Fruit fly (Drosophila melanogaster) whole organism, embryonic: ENCODE results near the gene CG6290.

Experiments
- CG11093 ChIP-seq: fragments of 200-800 bp; sonication (Bioruptor generic); IDR thresholded peaks from 3 replicates; pipeline ENCODE4 v1.3.6; 2022; ENCODE audit warnings: missing biosample characterization, missing genetic modification characterization
- CG12104 ChIP-seq: fragments of 200-800 bp; sonication (Bioruptor generic); optimal IDR thresholded peaks from 3 replicates; lab custom pipeline; 2016; ENCODE audit warnings: missing biosample characterization, missing genetic modification characterization
- CG14050 ChIP-seq: fragments of 200-800 bp; sonication (Bioruptor generic); IDR thresholded peaks from 3 replicates; pipeline ENCODE4 v1.3.6; 2022; ENCODE audit warnings: missing biosample characterization, missing genetic modification characterization
- CG14667 ChIP-seq: fragments of 200-800 bp; sonication (Bioruptor generic); IDR thresholded peaks from 2 replicates; pipeline ENCODE4 v1.3.6; 2022; ENCODE audit warnings: missing biosample characterization, missing genetic modification characterization
- CG1529 ChIP-seq: fragments of 200-800 bp; sonication (Bioruptor generic); optimal IDR thresholded peaks from 3 replicates; lab custom pipeline; 2018; ENCODE audit warnings: missing biosample characterization, missing genetic modification characterization
- CG15514 ChIP-seq: fragments of 200-800 bp; sonication (Bioruptor generic); optimal IDR thresholded peaks from 3 replicates; lab custom pipeline; 2017; ENCODE audit warnings: missing biosample characterization, missing genetic modification characterization, mild to moderate bottlenecking, moderate library complexity, missing genetic modification reagents
- CG16815 ChIP-seq: fragments of 200-800 bp; sonication (Bioruptor generic); optimal IDR thresholded peaks from 3 replicates; lab custom pipeline; 2017; ENCODE audit warnings: missing biosample characterization, mild to moderate bottlenecking, missing genetic modification characterization
- CG16863 ChIP-seq: fragments of 200-800 bp; sonication (Bioruptor generic); optimal IDR thresholded peaks from 3 replicates; lab custom pipeline; 2016; ENCODE audit warnings: missing biosample characterization, missing genetic modification characterization
- CG3065 ChIP-seq: fragments of 200-800 bp; sonication (Bioruptor generic); optimal IDR thresholded peaks from 2 replicates; lab custom pipeline; 2016; ENCODE audit warnings: missing biosample characterization, missing genetic modification characterization
- CG31365 ChIP-seq: fragments of 200-800 bp; sonication (Bioruptor generic); optimal IDR thresholded peaks from 2 replicates; lab custom pipeline; 2018; ENCODE audit warnings: missing biosample characterization, mild to moderate bottlenecking, missing genetic modification characterization
- CG34376 ChIP-seq: fragments of 200-800 bp; sonication (Bioruptor generic); optimal IDR thresholded peaks from 2 replicates; lab custom pipeline; 2018; ENCODE audit warnings: missing biosample characterization, mild to moderate bottlenecking, missing genetic modification characterization
- CG4820 ChIP-seq: fragments of 200-800 bp; sonication (Bioruptor generic); optimal IDR thresholded peaks from 3 replicates; lab custom pipeline; 2016; ENCODE audit warnings: missing biosample characterization, missing genetic modification characterization
- CG5953 ChIP-seq: fragments of 200-800 bp; sonication (Bioruptor generic); IDR thresholded peaks from 2 replicates; pipeline ENCODE4 v1.3.6; 2022; ENCODE audit warnings: missing biosample characterization, missing genetic modification characterization
- CG6791 ChIP-seq: fragments of 200-800 bp; sonication (Bioruptor generic); IDR thresholded peaks from 3 replicates; pipeline ENCODE4 v1.3.6; 2022; ENCODE audit warnings: missing biosample characterization, missing genetic modification characterization; ENCODE audit not compliant: partially characterized antibody
- CG7786 ChIP-seq: fragments of 200-800 bp; sonication (Bioruptor generic); optimal IDR thresholded peaks from 2 replicates; lab custom pipeline; 2016; ENCODE audit warnings: missing biosample characterization, missing genetic modification characterization
- CG8359 ChIP-seq: fragments of 200-800 bp; sonication (Bioruptor generic); optimal IDR thresholded peaks from 2 replicates; lab custom pipeline; 2017; ENCODE audit warnings: missing biosample characterization, mild to moderate bottlenecking, missing genetic modification characterization, borderline replicate concordance
- CG9609 ChIP-seq: fragments of 200-800 bp; sonication (Bioruptor generic); optimal IDR thresholded peaks from 3 replicates; lab custom pipeline; 2016; ENCODE audit warnings: missing biosample characterization, missing genetic modification characterization
- D19B ChIP-seq: fragments of 200-800 bp; sonication (Bioruptor generic); optimal IDR thresholded peaks from 2 replicates; lab custom pipeline; 2017; ENCODE audit warnings: missing biosample characterization, mild to moderate bottlenecking, missing genetic modification characterization
- Doc3 ChIP-seq: fragments of 200-800 bp; sonication (Bioruptor generic); IDR thresholded peaks from 3 replicates; pipeline ENCODE4 v1.3.6; 2022; ENCODE audit warnings: missing biosample characterization, missing genetic modification characterization; ENCODE audit not compliant: partially characterized antibody
- Drgx ChIP-seq: fragments of 200-800 bp; sonication (Bioruptor generic); IDR thresholded peaks from 2 replicates; pipeline ENCODE4 v1.3.6; 2022; ENCODE audit warnings: missing biosample characterization, missing genetic modification characterization
- E2f1 ChIP-seq: fragments of 200-800 bp; sonication (Bioruptor generic); IDR thresholded peaks from 2 replicates; pipeline ENCODE4 v1.3.6; 2022; ENCODE audit warnings: missing biosample characterization, missing genetic modification characterization
- Ets65A ChIP-seq: fragments of 200-800 bp; sonication (Bioruptor generic); peaks from one replicate; lab custom pipeline; 2016; ENCODE audit warnings: missing biosample characterization, missing genetic modification characterization
- GATAe ChIP-seq: fragments of 200-800 bp; sonication (Bioruptor generic); conservative IDR thresholded peaks from 2 replicates; pipeline ENCODE4 v1.3.6; 2022; ENCODE audit warnings: missing biosample characterization, missing genetic modification characterization
- HLH54F ChIP-seq: fragments of 200-800 bp; sonication (Bioruptor generic); optimal IDR thresholded peaks from 3 replicates; lab custom pipeline; 2016; ENCODE audit warnings: missing biosample characterization, missing genetic modification characterization
- Hand ChIP-seq: fragments of 200-800 bp; sonication (Bioruptor generic); optimal IDR thresholded peaks from 2 replicates; lab custom pipeline; 2017; ENCODE audit warnings: mild to moderate bottlenecking, missing biosample characterization, missing genetic modification reagents, missing genetic modification characterization
- Hr78 ChIP-seq, 2 experiments: fragments of 200-800 bp in 1 of 2; fragments of >200 bp in 1 of 2; sonication (Bioruptor generic) in 1 of 2; optimal IDR thresholded peaks; 2 replicates each; lab custom pipeline; 2017 to 2019; ENCODE audit warnings: missing biosample characterization in 2 of 2, missing genetic modification characterization in 2 of 2, mild to moderate bottlenecking in 1 of 2, moderate library complexity in 1 of 2
- Meics ChIP-seq: fragments of 200-800 bp; sonication (Bioruptor generic); optimal IDR thresholded peaks from 2 replicates; lab custom pipeline; 2017; ENCODE audit warnings: missing biosample characterization, mild to moderate bottlenecking, missing genetic modification characterization
- Nf-YC ChIP-seq: fragments of 200-800 bp; optimal IDR thresholded peaks from 3 replicates; lab custom pipeline; 2019; ENCODE audit warnings: missing biosample characterization, mild to moderate bottlenecking, missing genetic modification characterization, moderate library complexity
- Pdp1 ChIP-seq, 2 experiments: fragments of 200-800 bp; sonication (Bioruptor generic); optimal IDR thresholded peaks; 3 replicates each; lab custom pipeline; 2016; ENCODE audit warnings: missing biosample characterization in 2 of 2, missing genetic modification characterization in 2 of 2, mild to moderate bottlenecking in 1 of 2, moderate library complexity in 1 of 2
- Vsx1 ChIP-seq: fragments of 200-800 bp; sonication (Bioruptor generic); optimal IDR thresholded peaks from 2 replicates; lab custom pipeline; 2017; ENCODE audit warnings: missing biosample characterization, mild to moderate bottlenecking, missing genetic modification characterization, missing genetic modification reagents
- ab ChIP-seq: fragments of 200-800 bp; sonication (Bioruptor generic); optimal IDR thresholded peaks from 2 replicates; lab custom pipeline; 2016; ENCODE audit warnings: missing biosample characterization, missing genetic modification characterization
- al ChIP-seq: fragments of 200-800 bp; sonication (Bioruptor generic); IDR thresholded peaks from 2 replicates; pipeline ENCODE4 v1.3.6; 2022; ENCODE audit warnings: missing biosample characterization, missing genetic modification characterization
- bsh ChIP-seq, 2 experiments: fragments of 200-800 bp; sonication (Bioruptor generic); optimal IDR thresholded peaks; 2 replicates each; lab custom pipeline; 2017 to 2018; ENCODE audit warnings: mild to moderate bottlenecking in 2 of 2, missing biosample characterization in 2 of 2, missing genetic modification characterization in 2 of 2, moderate library complexity in 1 of 2
- dati ChIP-seq: fragments of 200-800 bp; sonication (Bioruptor generic); IDR thresholded peaks from 2 replicates; pipeline ENCODE4 v1.3.6; 2022; ENCODE audit warnings: missing biosample characterization, missing genetic modification characterization
- hbn ChIP-seq: fragments of 200-800 bp; sonication (Bioruptor generic); IDR thresholded peaks from 2 replicates; pipeline ENCODE4 v1.3.6; 2022; ENCODE audit warnings: missing biosample characterization, missing genetic modification characterization; ENCODE audit not compliant: partially characterized antibody
- jumu ChIP-seq: fragments of 200-800 bp; sonication (Bioruptor generic); optimal IDR thresholded peaks from 3 replicates; lab custom pipeline; 2016; ENCODE audit warnings: missing biosample characterization, missing genetic modification characterization
- knrl ChIP-seq: fragments of 200-800 bp; sonication (Bioruptor generic); IDR thresholded peaks from 3 replicates; pipeline ENCODE4 v1.3.6; 2022; ENCODE audit warnings: missing biosample characterization, missing genetic modification characterization; ENCODE audit not compliant: partially characterized antibody
- lbe ChIP-seq: fragments of 200-800 bp; sonication (Bioruptor generic); optimal IDR thresholded peaks from 2 replicates; lab custom pipeline; 2016; ENCODE audit warnings: missing biosample characterization, mild to moderate bottlenecking, missing genetic modification characterization
- nom ChIP-seq: fragments of 200-800 bp; sonication (Bioruptor generic); optimal IDR thresholded peaks from 2 replicates; lab custom pipeline; 2017; ENCODE audit warnings: missing biosample characterization, missing genetic modification characterization, mild to moderate bottlenecking, moderate library complexity, missing genetic modification reagents
- pnt ChIP-seq: fragments of 200-800 bp; sonication (Bioruptor generic); optimal IDR thresholded peaks from 3 replicates; lab custom pipeline; 2016; ENCODE audit warnings: missing biosample characterization, missing genetic modification characterization
- row ChIP-seq: fragments of 200-800 bp; sonication (Bioruptor generic); IDR thresholded peaks from 3 replicates; pipeline ENCODE4 v1.3.6; 2022; ENCODE audit warnings: missing biosample characterization, missing genetic modification characterization
- salm ChIP-seq: fragments of 200-800 bp; sonication (Bioruptor generic); optimal IDR thresholded peaks from 2 replicates; lab custom pipeline; 2018; ENCODE audit warnings: missing biosample characterization, mild to moderate bottlenecking, missing genetic modification characterization
- sens ChIP-seq: fragments of 200-800 bp; sonication (Bioruptor generic); peaks from one replicate; lab custom pipeline; 2016; ENCODE audit warnings: missing biosample characterization, missing genetic modification characterization
- sqz ChIP-seq: fragments of 200-800 bp; sonication (Bioruptor generic); optimal IDR thresholded peaks from 3 replicates; lab custom pipeline; 2018; ENCODE audit warnings: missing biosample characterization, mild to moderate bottlenecking, missing genetic modification characterization
- sug ChIP-seq: fragments of 200-800 bp; optimal IDR thresholded peaks from 2 replicates; lab custom pipeline; 2019; ENCODE audit warnings: missing biosample characterization, mild to moderate bottlenecking, missing genetic modification characterization, moderate library complexity
- tio ChIP-seq: fragments of 200-800 bp; sonication (Bioruptor generic); optimal IDR thresholded peaks from 2 replicates; lab custom pipeline; 2017; ENCODE audit warnings: missing biosample characterization, missing genetic modification characterization, inconsistent platforms
- z ChIP-seq: fragments of 200-800 bp; sonication (Bioruptor generic); IDR thresholded peaks from 3 replicates; pipeline ENCODE4 v1.3.6; 2022; ENCODE audit warnings: missing biosample characterization, missing genetic modification characterization
- zfh1 ChIP-seq: fragments of 200-800 bp; sonication (Bioruptor generic); IDR thresholded peaks from 3 replicates; pipeline ENCODE4 v1.3.6; 2022; ENCODE audit warnings: missing biosample characterization, missing genetic modification characterization
- zfh2 ChIP-seq: fragments of 200-800 bp; sonication (Bioruptor generic); optimal IDR thresholded peaks from 2 replicates; lab custom pipeline; 2016; ENCODE audit warnings: missing biosample characterization, missing genetic modification characterization

CG6290 gene

DNA sequence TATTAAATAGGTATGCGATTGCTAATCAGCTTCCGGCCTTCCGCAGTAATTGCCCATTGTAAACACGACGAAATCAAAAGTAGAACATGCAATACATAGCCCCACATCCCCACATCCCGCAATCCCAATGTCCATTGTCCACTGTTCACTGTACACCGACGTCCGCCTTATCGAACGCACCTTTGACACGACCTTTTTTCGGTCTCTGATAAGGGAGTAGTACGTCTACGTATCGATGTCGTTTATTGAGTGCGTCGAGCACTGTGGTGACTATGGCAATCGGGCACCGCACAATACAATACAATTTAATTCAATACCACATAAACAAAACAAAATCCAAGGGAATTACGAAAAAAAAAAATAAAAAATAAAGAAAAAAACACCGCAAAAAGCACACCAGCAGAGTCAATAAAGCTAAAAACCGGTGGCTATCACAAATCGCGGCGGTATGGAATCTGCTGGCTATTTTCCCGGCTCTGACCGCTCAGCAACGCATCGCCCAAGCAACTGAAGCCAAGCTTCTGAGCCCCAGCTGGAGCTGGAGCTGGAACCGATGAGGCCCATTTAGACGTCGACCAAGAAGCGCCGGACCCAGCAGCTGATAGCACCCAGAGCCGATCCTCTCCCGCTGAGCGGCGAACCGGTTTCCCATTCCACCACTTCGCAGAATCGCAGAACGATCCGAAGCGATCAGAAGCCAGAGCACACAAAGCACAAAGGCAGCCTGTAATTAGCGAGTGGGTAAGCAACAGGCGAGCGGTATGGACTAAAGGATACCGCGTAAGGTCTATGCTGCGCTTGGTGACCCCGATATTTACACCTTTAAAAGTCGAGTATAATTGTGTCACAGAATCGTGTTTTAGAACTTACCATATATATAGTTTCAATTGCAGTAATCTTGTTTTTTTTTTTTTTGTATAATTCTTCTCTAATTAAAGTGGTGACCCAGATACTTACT, 46.2 kb downstream of the CG6290 start, which contains the start of gene Hayan (continued):
- TF ChIP-seq pnt (GFP tag; lab: Kevin White, UChicago) (no peak), Ets65A (GFP tag; lab: Kevin White, UChicago) (no peak), CG34376 (peak; percentile 86), sug (tag; lab: Kevin White, UChicago) (peak; percentile 76), CG6791 (GFP tag; lab: Robert Waterston, UW) (no peak), CG7786 (no peak), CG16863 (GFP tag; lab: Kevin White, UChicago) (no peak), CG15514 (GFP tag; lab: Kevin White, UChicago) (peak; percentile 85), CG8359 (no peak), al (no peak), CG12104 (GFP tag; lab: Kevin White, UChicago) (no peak), bsh (GFP tag; optimal IDR thresholded peaks at IDR 0.05; lab: Kevin White, UChicago) (peak in 1 of 2 experiments; percentile 25), nom (GFP tag; lab: Kevin White, UChicago) (peak; percentile 78), hbn (GFP tag; lab: Robert Waterston, UW) (no peak), CG5953 (no peak), E2f1 (GFP tag; lab: Robert Waterston, UW) (no peak), tio (GFP tag; lab: Kevin White, UChicago) (no peak), salm (tag; lab: Kevin White, UChicago) (no peak), CG9609 (GFP tag; lab: Kevin White, UChicago) (no peak), Nf-YC (tag; lab: Kevin White, UChicago) (no peak), jumu (GFP tag; lab: Kevin White, UChicago) (no peak), Drgx (GFP tag; lab: Robert Waterston, UW) (peak; percentile 34; the same call in 1 of the 2 replicates), Doc3 (GFP tag; lab: Robert Waterston, UW) (no peak), Meics (GFP tag; lab: Kevin White, UChicago) (no peak), dati (no peak), CG4820 (GFP tag; lab: Kevin White, UChicago) (no peak), sqz (GFP tag; lab: Kevin White, UChicago) (peak; percentile 8), CG11093 (GFP tag; lab: Robert Waterston, UW) (no peak), ab (GFP tag; lab: Kevin White, UChicago) (no peak), Vsx1 (GFP tag; lab: Kevin White, UChicago) (no peak), Pdp1 (GFP tag; optimal IDR thresholded peaks at IDR 0.05; lab: Kevin White, UChicago) (peak in 1 of 2 experiments; percentile 17), CG3065 (GFP tag; lab: Kevin White, UChicago) (no peak), CG1529 (GFP tag; lab: Kevin White, UChicago) (no peak), zfh2 (GFP tag; lab: Kevin White, UChicago) (no peak), sens (GFP tag; lab: Kevin White, UChicago) (peak; percentile 51), row (GFP tag; lab: Robert Waterston, UW) (peak; percentile 16; the same call in 1 of the 3 replicates), CG14667 (GFP tag; lab: Robert Waterston, UW) (no peak), Hand (no peak), zfh1 (GFP tag; lab: Robert Waterston, UW) (no peak), GATAe (GFP tag; lab: Robert Waterston, UW) (no peak), HLH54F (GFP tag; lab: Kevin White, UChicago) (no peak), CG31365 (tag; lab: Kevin White, UChicago) (no peak), CG14050 (no peak), lbe (GFP tag; lab: Kevin White, UChicago) (peak; percentile 9), knrl (GFP tag; lab: Robert Waterston, UW) (no peak), z (no peak), Hr78 (GFP tag; optimal IDR thresholded peaks at IDR 0.05; lab: Kevin White, UChicago) (peak in 1 of 2 experiments; percentile 92), CG16815 (GFP tag; lab: Kevin White, UChicago) (no peak), D19B (GFP tag; lab: Kevin White, UChicago) (peak; percentile 80)
